Worm (Caenorhabditis elegans) whole organism, L4/young adult: ENCODE results near the gene C03A3.3.

Source experiments
- W03F9.2 ChIP-seq: fragments of 150-350 bp; optimal IDR thresholded peaks from 2 replicates; lab custom pipeline; 2014; ENCODE audit warnings: missing biosample characterization, missing genetic modification characterization
- dao-5 ChIP-seq: sonication (generic microtip); optimal IDR thresholded peaks from 2 replicates; lab custom pipeline; 2016; ENCODE audit warnings: missing genotype, missing genetic modification characterization, moderate library complexity, missing compliant biosample characterization
- him-1 ChIP-seq: sonication (generic microtip); optimal IDR thresholded peaks from 2 replicates; lab custom pipeline; 2016; ENCODE audit warnings: missing genotype, missing genetic modification reagents, missing genetic modification characterization, missing compliant biosample characterization

DNA sequence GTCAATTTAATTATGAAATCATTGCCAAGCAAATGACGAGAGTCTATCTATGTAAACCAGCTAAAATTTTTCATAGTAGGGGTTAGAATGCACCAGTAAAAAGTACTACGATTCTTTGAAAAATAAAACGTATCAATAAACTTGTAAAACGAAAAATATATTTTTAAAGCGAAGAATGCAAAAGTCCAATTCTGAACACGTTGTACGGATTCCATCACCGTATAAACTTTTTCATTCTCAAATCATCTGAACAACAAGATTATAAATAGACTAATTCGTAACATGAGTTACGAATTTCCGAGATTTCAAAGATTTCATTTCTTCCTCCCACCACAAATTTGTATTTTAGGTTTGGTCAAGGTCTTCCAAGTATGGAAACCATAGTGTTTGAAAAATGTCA is 47.9 kb upstream of the C03A3.3 start, which contains the start of gene nlp-57:
- TF ChIP-seq W03F9.2 (tag; lab: Kevin White, UChicago) (no peak), him-1 (tag; lab: Kevin White, UChicago) (no peak), dao-5 (no peak)
